Fruit fly (Drosophila melanogaster) whole organism, wandering third instar larva: Measurements from ENCODE around the gene SmD1.

Source experiments
- CG32264 ChIP-seq: fragments of 200-800 bp; sonication (Bioruptor generic); optimal IDR thresholded peaks from 2 replicates; lab custom pipeline; 2016; ENCODE audit warnings: missing biosample characterization, missing genetic modification characterization
- CG9705 ChIP-seq: fragments of 200-800 bp; sonication (Bioruptor generic); optimal IDR thresholded peaks from 2 replicates; lab custom pipeline; 2018; ENCODE audit warnings: missing biosample characterization, mild to moderate bottlenecking, missing genetic modification characterization
- CrebA ChIP-seq: fragments of 200-800 bp; sonication (Bioruptor generic); optimal IDR thresholded peaks from 2 replicates; lab custom pipeline; 2016; ENCODE audit warnings: missing biosample characterization, mild to moderate bottlenecking, missing genetic modification characterization, borderline replicate concordance
- Dfd ChIP-seq: fragments of >200 bp; optimal IDR thresholded peaks from 2 replicates; lab custom pipeline; 2017; ENCODE audit warnings: missing biosample characterization, missing genetic modification characterization
- Dif ChIP-seq: fragments of 200-275, 200-300 bp; sonication (Bioruptor generic); optimal IDR thresholded peaks from 2 replicates; lab custom pipeline; 2018; ENCODE audit warnings: missing biosample characterization, missing genetic modification characterization; ENCODE audit not compliant: partially characterized antibody
- GATAd ChIP-seq: sonication (Bioruptor generic); optimal IDR thresholded peaks from 2 replicates; lab custom pipeline; 2016; ENCODE audit warnings: missing biosample characterization, missing genetic modification characterization
- HLH106 ChIP-seq: fragments of 200-800 bp; optimal IDR thresholded peaks from 3 replicates; lab custom pipeline; 2019; ENCODE audit warnings: missing biosample characterization, mild to moderate bottlenecking, missing genetic modification characterization, moderate library complexity
- Hnf4 ChIP-seq: fragments of 200-800 bp; sonication (Bioruptor generic); optimal IDR thresholded peaks from 2 replicates; lab custom pipeline; 2016; ENCODE audit warnings: missing biosample characterization, mild to moderate bottlenecking, missing genetic modification characterization
- Hr78 ChIP-seq: fragments of >200 bp; optimal IDR thresholded peaks from 2 replicates; lab custom pipeline; 2017; ENCODE audit warnings: missing biosample characterization, missing genetic modification characterization
- Hr83 ChIP-seq: fragments of 200-300 bp; sonication (Bioruptor generic); optimal IDR thresholded peaks from 2 replicates; lab custom pipeline; 2016; ENCODE audit warnings: missing biosample characterization, mild to moderate bottlenecking, missing genetic modification characterization, moderate library complexity; ENCODE audit not compliant: poor library complexity, severe bottlenecking
- Jra ChIP-seq: sonication (Bioruptor generic); optimal IDR thresholded peaks from 2 replicates; lab custom pipeline; 2016; ENCODE audit warnings: missing biosample characterization, missing genetic modification characterization
- Mio ChIP-seq: sonication (Bioruptor generic); optimal IDR thresholded peaks from 2 replicates; lab custom pipeline; 2016; ENCODE audit warnings: missing biosample characterization, missing genetic modification characterization
- Myc ChIP-seq: fragments of >200 bp; optimal IDR thresholded peaks from 2 replicates; lab custom pipeline; 2017
- N ChIP-seq: fragments of >200 bp; optimal IDR thresholded peaks from 2 replicates; lab custom pipeline; 2018; ENCODE audit warnings: missing biosample characterization, missing external identifiers, missing genetic modification characterization
- OdsH ChIP-seq: fragments of 200-800 bp; sonication (Bioruptor generic); optimal IDR thresholded peaks from 2 replicates; lab custom pipeline; 2016; ENCODE audit warnings: missing biosample characterization, mild to moderate bottlenecking, missing genetic modification characterization
- Rel ChIP-seq, 2 experiments: fragments of 200-800 bp; sonication (Bioruptor generic) in 1 of 2; optimal IDR thresholded peaks; 2 replicates in 1 of 2; 3 replicates in 1 of 2; lab custom pipeline; 2016 to 2019; ENCODE audit warnings: mild to moderate bottlenecking in 2 of 2, missing biosample characterization in 2 of 2, missing genetic modification characterization in 2 of 2, moderate library complexity in 1 of 2
- Sp1 ChIP-seq: fragments of 200-800 bp; sonication (Bioruptor generic); optimal IDR thresholded peaks from 3 replicates; lab custom pipeline; 2019; ENCODE audit warnings: missing biosample characterization, mild to moderate bottlenecking, missing genetic modification characterization, moderate library complexity
- Vsx2 ChIP-seq: fragments of 200-300, 225-300 bp; sonication (Bioruptor generic); optimal IDR thresholded peaks from 2 replicates; lab custom pipeline; 2018; ENCODE audit warnings: missing biosample characterization, missing genetic modification characterization; ENCODE audit not compliant: partially characterized antibody
- br ChIP-seq: fragments of 200-800 bp; sonication (Bioruptor generic); optimal IDR thresholded peaks from 2 replicates; lab custom pipeline; 2016; ENCODE audit warnings: missing biosample characterization, missing genetic modification characterization
- brk ChIP-seq: fragments of 200-800 bp; sonication (Bioruptor generic); optimal IDR thresholded peaks from 2 replicates; lab custom pipeline; 2016; ENCODE audit warnings: missing biosample characterization, mild to moderate bottlenecking, missing genetic modification characterization
- dl ChIP-seq, 2 experiments: fragments of 175-275, 200-275 bp in 1 of 2; fragments of 200-275 bp in 1 of 2; sonication (Bioruptor generic); optimal IDR thresholded peaks; lab custom pipeline; 2018; ENCODE audit warnings: mild to moderate bottlenecking in 2 of 2, missing biosample characterization in 2 of 2, missing genetic modification characterization in 2 of 2, moderate library complexity in 2 of 2; ENCODE audit not compliant: partially characterized antibody in 2 of 2, insufficient read depth in 1 of 2
- foxo ChIP-seq, 2 experiments: fragments of 200-800 bp; sonication (Bioruptor generic); optimal IDR thresholded peaks; 2 replicates in 1 of 2; 3 replicates in 1 of 2; lab custom pipeline; 2016 to 2017; ENCODE audit warnings: missing biosample characterization in 2 of 2, missing genetic modification characterization in 2 of 2
- fru ChIP-seq: fragments of 200-800 bp; sonication (Bioruptor generic); optimal IDR thresholded peaks from 3 replicates; lab custom pipeline; 2016; ENCODE audit warnings: missing biosample characterization, mild to moderate bottlenecking, missing genetic modification characterization
- lola ChIP-seq: fragments of >200 bp; optimal IDR thresholded peaks from 2 replicates; lab custom pipeline; 2017; ENCODE audit warnings: missing biosample characterization, missing genetic modification characterization
- pan ChIP-seq: fragments of >200 bp; optimal IDR thresholded peaks from 2 replicates; lab custom pipeline; 2017
- psq ChIP-seq: fragments of 200-800 bp; sonication (Bioruptor generic); optimal IDR thresholded peaks from 3 replicates; lab custom pipeline; 2017; ENCODE audit warnings: missing biosample characterization, mild to moderate bottlenecking, missing genetic modification characterization, moderate library complexity
- rgr ChIP-seq: fragments of 200-800 bp; sonication (Bioruptor generic); optimal IDR thresholded peaks from 3 replicates; lab custom pipeline; 2016; ENCODE audit warnings: missing biosample characterization, mild to moderate bottlenecking, missing genetic modification characterization
- sage ChIP-seq: fragments of 200-800 bp; sonication (Bioruptor generic); optimal IDR thresholded peaks from 2 replicates; lab custom pipeline; 2016; ENCODE audit warnings: missing biosample characterization, mild to moderate bottlenecking, missing genetic modification characterization
- sv ChIP-seq: fragments of 200-800 bp; sonication (Bioruptor generic); optimal IDR thresholded peaks from 3 replicates; lab custom pipeline; 2016; ENCODE audit warnings: missing biosample characterization, missing genetic modification characterization
- tai ChIP-seq: sonication (Bioruptor generic); optimal IDR thresholded peaks from 2 replicates; lab custom pipeline; 2016; ENCODE audit warnings: missing biosample characterization, missing genetic modification characterization
- usp ChIP-seq: fragments of >200 bp; optimal IDR thresholded peaks from 2 replicates; lab custom pipeline; 2017; ENCODE audit warnings: missing biosample characterization, missing genetic modification characterization
- woc ChIP-seq: sonication (Bioruptor generic); optimal IDR thresholded peaks from 2 replicates; lab custom pipeline; 2016; ENCODE audit warnings: missing biosample characterization, mild to moderate bottlenecking, missing genetic modification characterization

The SmD1 gene

dm6 chr3L:12734550-12735012 is at the start of gene SmD1, which contains the start of gene Ptp69D:
SmD1 (minus strand) TSS chr3L:12734611.
Ptp69D (plus strand) TSS chr3L:12734945.
- TF ChIP-seq woc (GFP tag; lab: Kevin White, UChicago) (peak; percentile 55), dl (GFP tag; optimal IDR thresholded peaks at IDR 0.05; lab: Kevin White, UChicago; ENCODE audit: insufficient read depth in 1 of 2, partially characterized antibody in 2 of 2) (no peak), HLH106 (tag; lab: Kevin White, UChicago) (no peak), foxo (GFP tag; optimal IDR thresholded peaks at IDR 0.05; lab: Kevin White, UChicago) (no peak), sv (no peak), tai (GFP tag; lab: Kevin White, UChicago) (no peak), usp (GFP tag; lab: Kevin White, UChicago) (no peak), brk (GFP tag; lab: Kevin White, UChicago) (peak; percentile 8), OdsH (GFP tag; lab: Kevin White, UChicago) (no peak), Dif (no peak), Vsx2 (no peak)

- no peak for TF ChIP-seq lola (GFP tag; lab: Kevin White, UChicago)
- no peak for TF ChIP-seq Myc
- TF ChIP-seq Hnf4 (GFP tag; lab: Kevin White, UChicago) = no peak
- no peak for TF ChIP-seq psq
- no peak for TF ChIP-seq sv
- no peak for TF ChIP-seq Hr78 (GFP tag; lab: Kevin White, UChicago)
- TF ChIP-seq GATAd = no peak
- no peak for TF ChIP-seq usp (GFP tag; lab: Kevin White, UChicago)
- no peak for TF ChIP-seq CrebA (GFP tag; lab: Kevin White, UChicago)
- no peak for TF ChIP-seq Dfd
- no peak for TF ChIP-seq Jra
- TF ChIP-seq pan (lab: Kevin White, UChicago) = no peak
- TF ChIP-seq sage (GFP tag; lab: Kevin White, UChicago) = no peak
- TF ChIP-seq HLH106 (tag; lab: Kevin White, UChicago) = no peak
- TF ChIP-seq OdsH (GFP tag; lab: Kevin White, UChicago) = no peak
Observed at dm6 chr3L:12780997-12781396, 46.6 kb upstream of the SmD1 start, which contains the start of the genes CG10969 and CG17666. CG10969 (minus strand) TSS chr3L:12781097. CG17666 (plus strand) TSS chr3L:12781325.

dm6 chr3L:12778616-12779015 is 44.2 kb upstream of the SmD1 start, which contains the start of gene CG32106:
CG32106 (minus strand) TSS chr3L:12778716.
- no peak for TF ChIP-seq brk (GFP tag; lab: Kevin White, UChicago)
- TF ChIP-seq Hnf4 (GFP tag; lab: Kevin White, UChicago) = no peak
- no peak for TF ChIP-seq tai (GFP tag; lab: Kevin White, UChicago)
- TF ChIP-seq Dif = no peak
- TF ChIP-seq sv = no peak

dm6 chr3L:12772740-12773686 is 38.6 kb upstream of the SmD1 start, which contains the start of gene Hip1:
Hip1 (minus strand) TSS chr3L:12773573.
- peak; percentile 80 for TF ChIP-seq Hr83 (GFP tag; lab: Kevin White, UChicago)
- TF ChIP-seq Myc = no peak
- TF ChIP-seq GATAd = no peak
- TF ChIP-seq OdsH (GFP tag; lab: Kevin White, UChicago) = no peak
- no peak for TF ChIP-seq Sp1 (GFP tag; lab: Kevin White, UChicago)
- TF ChIP-seq fru (GFP tag; lab: Kevin White, UChicago) = no peak
- TF ChIP-seq tai (GFP tag; lab: Kevin White, UChicago) = peak; percentile 55
- TF ChIP-seq rgr = no peak
- TF ChIP-seq br (GFP tag; lab: Kevin White, UChicago) = no peak
- peak; percentile 42 for TF ChIP-seq Jra
- TF ChIP-seq, all 38 proteins: peak for 3

- no peak for TF ChIP-seq usp (GFP tag; lab: Kevin White, UChicago)
- no peak for TF ChIP-seq Rel (GFP tag; optimal IDR thresholded peaks at IDR 0.05; lab: Kevin White, UChicago)
- TF ChIP-seq Rel (tag; optimal IDR thresholded peaks at IDR 0.05; lab: Kevin White, UChicago) = no peak
- peak; percentile 99 for TF ChIP-seq Vsx2
- no peak for TF ChIP-seq br (GFP tag; lab: Kevin White, UChicago)
- no peak for TF ChIP-seq HLH106 (tag; lab: Kevin White, UChicago)
- TF ChIP-seq CG9705 (GFP tag; lab: Kevin White, UChicago) = no peak
- no peak for TF ChIP-seq foxo (GFP tag; optimal IDR thresholded peaks at IDR 0.05; lab: Kevin White, UChicago)
- TF ChIP-seq Dif = peak; percentile 99
- no peak for TF ChIP-seq Hr83 (GFP tag; lab: Kevin White, UChicago)
- no peak for TF ChIP-seq Hr78 (GFP tag; lab: Kevin White, UChicago)
- TF ChIP-seq sage (GFP tag; lab: Kevin White, UChicago) = no peak
- no peak for TF ChIP-seq Mio (GFP tag; lab: Kevin White, UChicago)
- no peak for TF ChIP-seq N (GFP tag; lab: Kevin White, UChicago)
- TF ChIP-seq fru (GFP tag; lab: Kevin White, UChicago) = no peak
- TF ChIP-seq Myc = no peak
- no peak for TF ChIP-seq Dfd
- peak; percentile 35 for TF ChIP-seq Hnf4 (GFP tag; lab: Kevin White, UChicago)
- TF ChIP-seq rgr = no peak
- no peak for TF ChIP-seq pan (lab: Kevin White, UChicago)
- TF ChIP-seq woc (GFP tag; lab: Kevin White, UChicago) = no peak
- peak; percentile 75 to 90 for TF ChIP-seq dl (GFP tag; optimal IDR thresholded peaks at IDR 0.05; lab: Kevin White, UChicago; ENCODE audit: insufficient read depth in 1 of 2, partially characterized antibody in 2 of 2)
- peak; percentile 41 for TF ChIP-seq tai (GFP tag; lab: Kevin White, UChicago)
- no peak for TF ChIP-seq CG32264
- no peak for TF ChIP-seq psq
- TF ChIP-seq CrebA (GFP tag; lab: Kevin White, UChicago) = no peak
- no peak for TF ChIP-seq Sp1 (GFP tag; lab: Kevin White, UChicago)
- TF ChIP-seq brk (GFP tag; lab: Kevin White, UChicago) = peak; percentile 79
- peak; percentile 16 for TF ChIP-seq Jra
- TF ChIP-seq lola (GFP tag; lab: Kevin White, UChicago) = no peak
Observed at dm6 chr3L:12754769-12755189, 20.4 kb upstream of the SmD1 start, which contains the start of the genes CG10973 and Vps13D. CG10973 (minus strand) TSS chr3L:12754774. Vps13D (plus strand) TSS chr3L:12755049.
